Worm (Caenorhabditis elegans) whole organism, L4 larva: ENCODE data around the gene Y75B8A.7.

Experiments
- D1046.2 ChIP-seq: fragments of 200-800 bp; sonication (Bioruptor generic); IDR thresholded peaks from 2 replicates; pipeline ENCODE4 v1.3.6; 2022; ENCODE audit warnings: missing genetic modification characterization, missing compliant biosample characterization
- F37D6.2 ChIP-seq: sonication (generic microtip); optimal IDR thresholded peaks from 2 replicates; lab custom pipeline; 2016; ENCODE audit warnings: mild to moderate bottlenecking, missing genetic modification characterization, missing compliant biosample characterization
- F49E8.2 ChIP-seq: sonication (generic microtip); optimal IDR thresholded peaks from 2 replicates; lab custom pipeline; 2016; ENCODE audit warnings: missing compliant biosample characterization, mild to moderate bottlenecking, missing genetic modification characterization, borderline replicate concordance
- T20F7.1 ChIP-seq: fragments of 200-800 bp; sonication (Bioruptor generic); optimal IDR thresholded peaks from 2 replicates; lab custom pipeline; 2018; ENCODE audit warnings: mild to moderate bottlenecking, missing genetic modification characterization, missing compliant biosample characterization
- Y75B8A.6 ChIP-seq: fragments of 200-800 bp; sonication (Bioruptor generic); IDR thresholded peaks from 2 replicates; pipeline ENCODE4 v1.3.6; 2022; ENCODE audit warnings: missing genetic modification reagents, missing genetic modification characterization, missing compliant biosample characterization
- ZK337.2 ChIP-seq: fragments of 200-800 bp; sonication (Bioruptor generic); IDR thresholded peaks from 2 replicates; pipeline ENCODE4 v1.3.6; 2022; ENCODE audit warnings: missing genetic modification reagents, missing genetic modification characterization, missing compliant biosample characterization
- ZK546.5 ChIP-seq, 2 experiments: sonication (generic microtip); optimal IDR thresholded peaks; 2 replicates each; lab custom pipeline; 2017; ENCODE audit warnings: missing biosample characterization in 2 of 2, missing genetic modification characterization in 2 of 2
- aha-1 ChIP-seq: fragments of 150-350 bp; peaks from one replicate; lab custom pipeline; 2014; ENCODE audit warnings: missing biosample characterization, missing genetic modification characterization
- aly-2 ChIP-seq: sonication (generic microtip); optimal IDR thresholded peaks from 2 replicates; lab custom pipeline; 2018; ENCODE audit warnings: missing biosample characterization, missing genetic modification characterization
- ama-1 ChIP-seq: fragments of 150-350 bp; optimal IDR thresholded peaks from 2 replicates; lab custom pipeline; 2014; ENCODE audit warnings: inconsistent platforms, mixed read lengths
- arid-1 ChIP-seq: fragments of 200-800 bp; sonication (Bioruptor generic); conservative IDR thresholded peaks from 2 replicates; pipeline ENCODE4 v1.3.6; 2022; ENCODE audit warnings: missing genetic modification reagents, missing genetic modification characterization, missing compliant biosample characterization
- attf-4 ChIP-seq: sonication (generic microtip); optimal IDR thresholded peaks from 3 replicates; lab custom pipeline; 2017; ENCODE audit warnings: missing biosample characterization, missing genetic modification characterization
- daf-19 ChIP-seq: fragments of 200-800 bp; sonication (Bioruptor generic); conservative IDR thresholded peaks from 2 replicates; pipeline ENCODE4 v1.3.6; 2022; ENCODE audit warnings: missing genetic modification characterization, missing compliant biosample characterization
- dmd-8 ChIP-seq: fragments of 200-800 bp; sonication (Bioruptor generic); IDR thresholded peaks from 2 replicates; pipeline ENCODE4 v1.3.6; 2022; ENCODE audit warnings: missing genetic modification characterization, missing compliant biosample characterization
- dpl-1 ChIP-seq: fragments of 150-350 bp; optimal IDR thresholded peaks from 2 replicates; lab custom pipeline; 2014; ENCODE audit warnings: missing biosample characterization, missing genetic modification reagents, missing genetic modification characterization
- duxl-1 ChIP-seq: sonication (generic microtip); optimal IDR thresholded peaks from 2 replicates; lab custom pipeline; 2016; ENCODE audit warnings: mild to moderate bottlenecking, missing genetic modification characterization, moderate library complexity, missing compliant biosample characterization; ENCODE audit not compliant: poor library complexity
- dve-1 ChIP-seq: sonication (generic microtip); optimal IDR thresholded peaks from 2 replicates; lab custom pipeline; 2017; ENCODE audit warnings: antibody characterized with exemption, mild to moderate bottlenecking, missing genetic modification characterization, missing compliant biosample characterization; ENCODE audit not compliant: insufficient read depth
- egl-43 ChIP-seq: fragments of 200-800 bp; sonication (Bioruptor generic); IDR thresholded peaks from 2 replicates; pipeline ENCODE4 v1.3.6; 2022; ENCODE audit warnings: missing genetic modification reagents, missing genetic modification characterization, missing compliant biosample characterization
- fkh-10 ChIP-seq: fragments of 150-350 bp; optimal IDR thresholded peaks from 2 replicates; lab custom pipeline; 2014; ENCODE audit warnings: missing biosample characterization, missing genetic modification reagents, missing genetic modification characterization
- hlh-11 ChIP-seq: fragments of 200-800 bp; sonication (Bioruptor generic); optimal IDR thresholded peaks from 2 replicates; lab custom pipeline; 2018; ENCODE audit warnings: mild to moderate bottlenecking, missing genetic modification characterization, missing compliant biosample characterization
- hlh-30 ChIP-seq: sonication (generic microtip); optimal IDR thresholded peaks from 2 replicates; lab custom pipeline; 2017; ENCODE audit warnings: antibody characterized with exemption, mild to moderate bottlenecking, missing genetic modification characterization, missing compliant biosample characterization; ENCODE audit not compliant: insufficient read depth
- lin-13 ChIP-seq: fragments of 150-350 bp; optimal IDR thresholded peaks from 2 replicates; lab custom pipeline; 2014; ENCODE audit warnings: missing biosample characterization, missing genetic modification reagents, missing genetic modification characterization
- lin-15B ChIP-seq: fragments of 150-350 bp; sonication (generic microtip); optimal IDR thresholded peaks from 3 replicates; lab custom pipeline; 2014; ENCODE audit warnings: missing biosample characterization, missing genetic modification characterization
- lin-38 ChIP-seq: fragments of 200-800 bp; sonication (Bioruptor generic); IDR thresholded peaks from 2 replicates; pipeline ENCODE4 v1.3.6; 2022; ENCODE audit warnings: missing genetic modification reagents, missing genetic modification characterization, missing compliant biosample characterization
- lin-39 ChIP-seq: fragments of 150-350 bp; optimal IDR thresholded peaks from 2 replicates; lab custom pipeline; 2014; ENCODE audit warnings: missing biosample characterization, missing genetic modification reagents, missing genetic modification characterization
- lir-3 ChIP-seq: sonication (generic microtip); optimal IDR thresholded peaks from 2 replicates; lab custom pipeline; 2016; ENCODE audit warnings: mild to moderate bottlenecking, missing genetic modification characterization, missing compliant biosample characterization
- lsy-2 ChIP-seq, 2 experiments: fragments of 150-350 bp in 1 of 2; sonication (generic microtip) in 1 of 2; optimal IDR thresholded peaks; 2 replicates each; lab custom pipeline; 2014 to 2017; ENCODE audit warnings: missing biosample characterization in 2 of 2, missing genetic modification characterization in 2 of 2
- mes-2 ChIP-seq: sonication (generic microtip); optimal IDR thresholded peaks from 2 replicates; lab custom pipeline; 2016; ENCODE audit warnings: missing genotype, mild to moderate bottlenecking, missing genetic modification characterization, missing compliant biosample characterization; ENCODE audit not compliant: poor library complexity, severe bottlenecking
- mxl-3 ChIP-seq: fragments of 200-800 bp; sonication (Bioruptor generic); optimal IDR thresholded peaks from 2 replicates; lab custom pipeline; 2018; ENCODE audit warnings: mild to moderate bottlenecking, missing genetic modification characterization, missing compliant biosample characterization
- nhr-11 ChIP-seq: fragments of 150-350 bp; optimal IDR thresholded peaks from 2 replicates; lab custom pipeline; 2014; ENCODE audit warnings: missing biosample characterization, missing genetic modification characterization
- nhr-237 ChIP-seq: sonication (generic microtip); optimal IDR thresholded peaks from 2 replicates; lab custom pipeline; 2017; ENCODE audit warnings: missing biosample characterization, missing genetic modification characterization
- nhr-41 ChIP-seq: fragments of 200-800 bp; sonication (Bioruptor generic); IDR thresholded peaks from 2 replicates; pipeline ENCODE4 v1.3.6; 2022; ENCODE audit warnings: missing genetic modification reagents, missing genetic modification characterization, missing compliant biosample characterization
- nhr-6 ChIP-seq: fragments of 150-350 bp; optimal IDR thresholded peaks from 2 replicates; lab custom pipeline; 2014; ENCODE audit warnings: missing biosample characterization, missing genetic modification characterization
- php-3 ChIP-seq: fragments of 200-800 bp; sonication (Bioruptor generic); IDR thresholded peaks from 2 replicates; pipeline ENCODE4 v1.3.6; 2022; ENCODE audit warnings: missing genetic modification reagents, missing genetic modification characterization, missing compliant biosample characterization
- set-16 ChIP-seq: fragments of 200-800 bp; sonication (Bioruptor generic); IDR thresholded peaks from 2 replicates; pipeline ENCODE4 v1.3.6; 2022; ENCODE audit warnings: missing genetic modification reagents, missing genetic modification characterization, missing compliant biosample characterization
- tag-97 ChIP-seq: fragments of 200-800 bp; sonication (Bioruptor generic); IDR thresholded peaks from 2 replicates; pipeline ENCODE4 v1.3.6; 2022; ENCODE audit warnings: missing genetic modification characterization, missing compliant biosample characterization
- tra-1 ChIP-seq: fragments of 200-800 bp; sonication (Bioruptor generic); IDR thresholded peaks from 2 replicates; pipeline ENCODE4 v1.3.6; 2022; ENCODE audit warnings: missing genetic modification reagents, missing genetic modification characterization, missing compliant biosample characterization
- unc-130 ChIP-seq: sonication (generic microtip); optimal IDR thresholded peaks from 2 replicates; lab custom pipeline; 2016; ENCODE audit warnings: missing genetic modification reagents, missing genetic modification characterization, missing compliant biosample characterization
- zfp-2 ChIP-seq: sonication (generic microtip); optimal IDR thresholded peaks from 2 replicates; lab custom pipeline; 2016; ENCODE audit warnings: mild to moderate bottlenecking, missing genetic modification characterization, missing compliant biosample characterization
- zfp-3 ChIP-seq: fragments of 200-800 bp; sonication (Bioruptor generic); conservative IDR thresholded peaks from 2 replicates; pipeline ENCODE4 v1.3.6; 2022; ENCODE audit warnings: missing genetic modification reagents, missing genetic modification characterization, missing compliant biosample characterization
- zip-2 ChIP-seq: fragments of 150-350 bp; optimal IDR thresholded peaks from 2 replicates; lab custom pipeline; 2014; ENCODE audit warnings: missing biosample characterization, missing genetic modification characterization
- ztf-11 ChIP-seq: fragments of 150-350 bp; optimal IDR thresholded peaks from 2 replicates; lab custom pipeline; 2014; ENCODE audit warnings: missing biosample characterization, missing genetic modification characterization
- ztf-7 ChIP-seq: fragments of 150-350 bp; optimal IDR thresholded peaks from 2 replicates; lab custom pipeline; 2014; ENCODE audit warnings: missing biosample characterization, missing genetic modification characterization

Gene Y75B8A.7

ce11 chrIII:12156582-12156981 is 3.9 kb downstream of the Y75B8A.7 start:
- TF ChIP-seq T20F7.1 (GFP tag; lab: Kevin White, UChicago), result no peak
- TF ChIP-seq lin-38, result 0 out of 2 replicates have a peak, but pooled peaks have one; percentile 9

- TF ChIP-seq F49E8.2 (tag; lab: Kevin White, UChicago) (no peak), lin-13 (GFP tag; lab: Kevin White, UChicago) (no peak), dmd-8 (no peak), dve-1 (no peak)
These were observed 4.9 kb downstream of the Y75B8A.7 start for ce11 chrIII:12157576-12157975.

ce11 chrIII:12159208-12159607 is 6.5 kb downstream of the Y75B8A.7 start:
- 0 out of 2 replicates have a peak, but pooled peaks have one; percentile 22 for TF ChIP-seq egl-43 (GFP tag; lab: Robert Waterston, UW)
- TF ChIP-seq set-16 (GFP tag; lab: Robert Waterston, UW), result peak; percentile 81
- TF ChIP-seq nhr-41 (GFP tag; lab: Robert Waterston, UW), result no peak
- TF ChIP-seq D1046.2 (GFP tag; lab: Robert Waterston, UW), result no peak

- TF ChIP-seq F49E8.2 (tag; lab: Kevin White, UChicago), result no peak
- no peak for TF ChIP-seq duxl-1 (tag; lab: Kevin White, UChicago)
- TF ChIP-seq zfp-2, result no peak
- TF ChIP-seq ztf-11 (tag; lab: Kevin White, UChicago), result no peak
- TF ChIP-seq zfp-3 (GFP tag; lab: Robert Waterston, UW), result no peak
- no peak for TF ChIP-seq hlh-30
- no peak for TF ChIP-seq F37D6.2 (tag; lab: Kevin White, UChicago)
- TF ChIP-seq dpl-1 (GFP tag; lab: Kevin White, UChicago), result no peak
- TF ChIP-seq mes-2 (tag; lab: Kevin White, UChicago), result no peak
- no peak for TF ChIP-seq nhr-6 (tag; lab: Kevin White, UChicago)
- no peak for TF ChIP-seq php-3 (GFP tag; lab: Robert Waterston, UW)
- TF ChIP-seq lir-3 (tag; lab: Kevin White, UChicago), result no peak
- no peak for TF ChIP-seq fkh-10 (GFP tag; lab: Kevin White, UChicago)
- TF ChIP-seq attf-4 (tag; lab: Kevin White, UChicago), result no peak
- no peak for TF ChIP-seq ztf-7 (tag; lab: Kevin White, UChicago)
These were observed 7.8 kb downstream of the Y75B8A.7 start, which contains the start of gene Y75B8A.8 for ce11 chrIII:12160458-12160857. TSS of gene Y75B8A.8 (plus strand) at chrIII:12160758.

- TF ChIP-seq lsy-2 (tag; optimal IDR thresholded peaks at IDR 0.05; lab: Kevin White, UChicago) (no peak), unc-130 (GFP tag; lab: Kevin White, UChicago) (no peak), hlh-11 (tag; lab: Kevin White, UChicago) (no peak), dpl-1 (GFP tag; lab: Kevin White, UChicago) (no peak), set-16 (GFP tag; lab: Robert Waterston, UW) (peak; percentile 40; the same call in 1 of the 2 replicates), aha-1 (tag; lab: Kevin White, UChicago) (peak; percentile 54)
These were observed 8.2 kb downstream of the Y75B8A.7 start for ce11 chrIII:12160929-12161328.

ce11 chrIII:12164414-12164813 is 11.7 kb downstream of the Y75B8A.7 start:
- TF ChIP-seq ztf-7 (tag; lab: Kevin White, UChicago) (no peak), aly-2 (tag; lab: Kevin White, UChicago) (no peak), Y75B8A.6 (GFP tag; lab: Robert Waterston, UW) (no peak), daf-19 (no peak), tag-97 (GFP tag; lab: Robert Waterston, UW) (no peak), tra-1 (GFP tag; lab: Robert Waterston, UW) (no peak), lin-15B (tag; lab: Kevin White, UChicago) (no peak), egl-43 (GFP tag; lab: Robert Waterston, UW) (no peak), ama-1 (lab: Kevin White, UChicago) (no peak), ZK546.5 (tag; optimal IDR thresholded peaks at IDR 0.05; lab: Kevin White, UChicago) (no peak), arid-1 (GFP tag; lab: Robert Waterston, UW) (no peak), mxl-3 (no peak), zfp-2 (no peak), nhr-11 (tag; lab: Kevin White, UChicago) (no peak), nhr-41 (GFP tag; lab: Robert Waterston, UW) (no peak), ZK337.2 (GFP tag; lab: Robert Waterston, UW) (no peak), nhr-237 (tag; lab: Kevin White, UChicago) (no peak), lin-39 (tag; lab: Kevin White, UChicago) (no peak), zip-2 (tag; lab: Kevin White, UChicago) (no peak)
